Worm (Caenorhabditis elegans): ENCODE results near the gene dyf-17.

- TF ChIP-seq lin-39 (tag; optimal IDR thresholded peaks at IDR 0.05) (no peak), unc-62 (GFP tag; optimal IDR thresholded peaks at IDR 0.05) (no peak), nhr-76 (tag; optimal IDR thresholded peaks at IDR 0.05) (no peak), mdl-1 (tag; optimal IDR thresholded peaks at IDR 0.05) (no peak), ces-1 (GFP tag; optimal IDR thresholded peaks at IDR 0.05) (no peak), elt-2 (tag; optimal IDR thresholded peaks at IDR 0.05) (no peak), lin-13 (GFP tag; optimal IDR thresholded peaks at IDR 0.05) (no peak), mep-1 (tag; optimal IDR thresholded peaks at IDR 0.05) (no peak), fkh-10 (GFP tag; optimal IDR thresholded peaks at IDR 0.05) (no peak), snpc-4 (tag; optimal IDR thresholded peaks at IDR 0.05) (no peak), elt-3 (tag; optimal IDR thresholded peaks at IDR 0.05) (no peak)
Measured at ce11 chrV:19129497-19130212, 2.3 kb downstream of the dyf-17 start.

Data from whole organism, L1 larva.